Worm (Caenorhabditis elegans) whole organism, midembryonic: Measurements from ENCODE around the gene nrde-3.

ENCODE experiments used
- T22C8.4 ChIP-seq: fragments of 200-800 bp; sonication (Bioruptor generic); IDR thresholded peaks from 2 replicates; pipeline ENCODE4 v1.3.6; 2022; ENCODE audit warnings: missing genetic modification characterization, missing compliant biosample characterization
- cog-1 ChIP-seq: sonication (generic microtip); optimal IDR thresholded peaks from 2 replicates; lab custom pipeline; 2016; ENCODE audit warnings: missing genetic modification characterization, missing compliant biosample characterization
- flt-1 ChIP-seq: fragments of 200-800 bp; sonication (Bioruptor generic); IDR thresholded peaks from 2 replicates; pipeline ENCODE4 v1.3.6; 2022; ENCODE audit warnings: missing genetic modification characterization, missing compliant biosample characterization
- med-1 ChIP-seq: sonication (generic microtip); optimal IDR thresholded peaks from 2 replicates; lab custom pipeline; 2017; ENCODE audit warnings: missing genetic modification characterization, mild to moderate bottlenecking, missing compliant biosample characterization, antibody characterized with exemption, missing genetic modification reagents; ENCODE audit not compliant: insufficient read depth
- ref-1 ChIP-seq: fragments of 200-800 bp; sonication (Bioruptor generic); conservative IDR thresholded peaks from 2 replicates; pipeline ENCODE4 v1.3.6; 2022; ENCODE audit warnings: missing genetic modification reagents, missing genetic modification characterization, missing compliant biosample characterization
- tab-1 ChIP-seq: fragments of 200-800 bp; sonication (Bioruptor generic); IDR thresholded peaks from 2 replicates; pipeline ENCODE4 v1.3.6; 2022; ENCODE audit warnings: missing genetic modification characterization, missing compliant biosample characterization
- ztf-23 ChIP-seq: fragments of 200-800 bp; sonication (Bioruptor generic); IDR thresholded peaks from 2 replicates; pipeline ENCODE4 v1.3.6; 2022; ENCODE audit warnings: missing genetic modification reagents, missing genetic modification characterization, missing compliant biosample characterization
- ztf-29 ChIP-seq: fragments of 200-800 bp; sonication (Bioruptor generic); IDR thresholded peaks from 2 replicates; pipeline ENCODE4 v1.3.6; 2022; ENCODE audit warnings: missing genetic modification reagents, missing genetic modification characterization, missing compliant biosample characterization

ce11 chrX:369923-370322, 2.1 kb upstream of the nrde-3 start:
- TF ChIP-seq flt-1 (GFP tag; lab: Robert Waterston, UW): no peak
- no peak for TF ChIP-seq ztf-23
- TF ChIP-seq med-1 (GFP tag; lab: Kevin White, UChicago): no peak
- TF ChIP-seq T22C8.4: no peak
- TF ChIP-seq tab-1 (GFP tag; lab: Robert Waterston, UW): no peak
- TF ChIP-seq ztf-29 (GFP tag; lab: Robert Waterston, UW): no peak
- TF ChIP-seq cog-1 (tag; lab: Kevin White, UChicago): no peak
- no peak for TF ChIP-seq ref-1 (GFP tag; lab: Robert Waterston, UW)
